Fruit fly (Drosophila melanogaster) whole organism, adult: ENCODE results near the gene CG1575.

Experiments
- CG11617 ChIP-seq: fragments of 200-800 bp; sonication (Bioruptor generic); optimal IDR thresholded peaks from 2 replicates; lab custom pipeline; 2017; ENCODE audit warnings: mild to moderate bottlenecking, missing biosample characterization, missing genetic modification reagents, missing genetic modification characterization
- CG12768 ChIP-seq: fragments of 200-800 bp; sonication (Bioruptor generic); optimal IDR thresholded peaks from 2 replicates; lab custom pipeline; 2017; ENCODE audit warnings: missing biosample characterization, missing genetic modification characterization, mild to moderate bottlenecking, moderate library complexity, missing genetic modification reagents
- CG14711 ChIP-seq: fragments of 200-800 bp; sonication (Bioruptor generic); optimal IDR thresholded peaks from 2 replicates; lab custom pipeline; 2018; ENCODE audit warnings: missing biosample characterization, mild to moderate bottlenecking, missing genetic modification characterization, moderate library complexity
- CG1620 ChIP-seq: fragments of 200-800 bp; sonication (Bioruptor generic); optimal IDR thresholded peaks from 2 replicates; lab custom pipeline; 2016; ENCODE audit warnings: missing biosample characterization, missing genetic modification characterization
- CG33017 ChIP-seq: fragments of 200-800 bp; sonication (Bioruptor generic); optimal IDR thresholded peaks from 2 replicates; lab custom pipeline; 2018; ENCODE audit warnings: missing biosample characterization, mild to moderate bottlenecking, missing genetic modification characterization, moderate library complexity
- CG5204 ChIP-seq: fragments of 200-800 bp; sonication (Bioruptor generic); optimal IDR thresholded peaks from 2 replicates; lab custom pipeline; 2016; ENCODE audit warnings: missing biosample characterization, missing genetic modification characterization
- CG7045 ChIP-seq: fragments of 200-800 bp; sonication (Bioruptor generic); optimal IDR thresholded peaks from 2 replicates; lab custom pipeline; 2017; ENCODE audit warnings: missing biosample characterization, mild to moderate bottlenecking, missing genetic modification characterization
- CG7101 ChIP-seq: fragments of 200-800 bp; sonication (Bioruptor generic); optimal IDR thresholded peaks from 2 replicates; lab custom pipeline; 2018; ENCODE audit warnings: missing biosample characterization, mild to moderate bottlenecking, missing genetic modification characterization, moderate library complexity
- Clk ChIP-seq: fragments of 200-800 bp; sonication (Bioruptor generic); optimal IDR thresholded peaks from 2 replicates; lab custom pipeline; 2017; ENCODE audit warnings: missing biosample characterization, missing genetic modification characterization
- Crg-1 ChIP-seq: fragments of 200-800 bp; sonication (Bioruptor generic); optimal IDR thresholded peaks from 2 replicates; lab custom pipeline; 2016; ENCODE audit warnings: missing biosample characterization, missing genetic modification characterization
- Hr96 ChIP-seq: fragments of 200-800 bp; sonication (Bioruptor generic); optimal IDR thresholded peaks from 2 replicates; lab custom pipeline; 2016; ENCODE audit warnings: missing biosample characterization, missing genetic modification characterization
- Mnt ChIP-seq: fragments of 200-800 bp; sonication (Bioruptor generic); optimal IDR thresholded peaks from 2 replicates; lab custom pipeline; 2016; ENCODE audit warnings: missing biosample characterization, mild to moderate bottlenecking, missing genetic modification characterization
- bab1 ChIP-seq: fragments of 200-800 bp; sonication (Bioruptor generic); optimal IDR thresholded peaks from 3 replicates; lab custom pipeline; 2019; ENCODE audit warnings: missing biosample characterization, mild to moderate bottlenecking, missing genetic modification characterization, moderate library complexity
- cic ChIP-seq: fragments of 200-800 bp; sonication (Bioruptor generic); optimal IDR thresholded peaks from 2 replicates; lab custom pipeline; 2017; ENCODE audit warnings: missing biosample characterization, mild to moderate bottlenecking, missing genetic modification characterization, moderate library complexity
- cnc ChIP-seq, 2 experiments: fragments of >200 bp; optimal IDR thresholded peaks; 2 replicates each; lab custom pipeline; 2017
- kay ChIP-seq: fragments of 200-800 bp; sonication (Bioruptor generic); peaks from one replicate; lab custom pipeline; 2016; ENCODE audit warnings: missing biosample characterization, missing genetic modification characterization, borderline replicate concordance
- ovo ChIP-seq: fragments of 200-800 bp; sonication (Bioruptor generic); optimal IDR thresholded peaks from 2 replicates; lab custom pipeline; 2016; ENCODE audit warnings: missing biosample characterization, missing genetic modification characterization
- pad ChIP-seq: fragments of 200-800 bp; sonication (Bioruptor generic); optimal IDR thresholded peaks from 3 replicates; lab custom pipeline; 2017; ENCODE audit warnings: missing biosample characterization, missing genetic modification characterization, mild to moderate bottlenecking, moderate library complexity, missing genetic modification reagents
- tj ChIP-seq: fragments of 200-800 bp; sonication (Bioruptor generic); optimal IDR thresholded peaks from 3 replicates; lab custom pipeline; 2017; ENCODE audit warnings: missing biosample characterization, mild to moderate bottlenecking, missing genetic modification characterization, moderate library complexity
- toe ChIP-seq: fragments of 200-800 bp; sonication (Bioruptor generic); optimal IDR thresholded peaks from 2 replicates; lab custom pipeline; 2016; ENCODE audit warnings: missing biosample characterization, missing genetic modification characterization

Gene CG1575

DNA sequence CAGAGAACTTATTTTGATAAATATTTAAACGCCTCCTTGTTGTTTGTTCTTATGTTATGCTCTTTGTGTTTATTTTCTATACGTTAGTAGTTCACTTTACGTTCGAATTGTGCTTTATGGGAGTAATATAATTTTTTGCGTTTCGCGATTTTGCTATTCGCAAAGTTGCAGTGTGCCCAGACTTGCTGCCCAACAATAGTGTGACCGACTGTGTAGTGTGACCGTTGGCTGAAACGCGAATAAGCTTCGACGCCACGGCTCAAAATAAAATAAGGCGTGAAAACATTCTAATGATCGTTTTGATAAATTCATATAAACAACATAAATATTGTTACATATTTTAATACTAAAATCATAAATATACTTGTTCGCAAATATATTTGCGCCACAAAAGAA, 25.3 kb downstream of the CG1575 start, which contains the start of gene Smox:
Smox (minus strand) TSS at position 213 of the 396 bp plus-strand sequence.
- no peak for TF ChIP-seq cic (GFP tag; lab: Kevin White, UChicago)
- TF ChIP-seq CG33017, result peak; percentile 18
- no peak for TF ChIP-seq bab1 (GFP tag; lab: Kevin White, UChicago)
- TF ChIP-seq pad, result no peak
- no peak for TF ChIP-seq ovo (GFP tag; lab: Kevin White, UChicago)
- peak; percentile 22 for TF ChIP-seq CG14711
- TF ChIP-seq Clk, result no peak

DNA sequence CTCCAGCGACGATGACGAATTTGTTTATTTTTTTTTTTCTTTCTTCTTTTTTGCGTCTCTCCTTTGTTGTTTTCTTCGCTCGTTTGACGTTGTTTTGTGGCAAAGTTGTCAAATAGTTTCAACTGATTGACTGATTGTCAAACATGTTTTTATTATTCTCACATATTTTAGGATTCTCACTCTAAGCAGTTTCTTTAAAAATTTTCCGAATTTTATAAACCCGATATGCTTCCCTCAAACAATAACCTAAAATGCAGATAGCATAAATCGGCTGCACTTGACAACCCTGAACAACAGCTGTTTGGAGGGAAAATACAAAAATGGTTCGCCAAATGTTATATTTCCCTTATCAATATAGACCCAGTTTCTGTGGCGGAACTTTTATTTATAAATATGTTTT, 26.7 kb downstream of the CG1575 start, which contains the start of gene CG17982:
CG17982 (minus strand) TSS at position 299 of the 400 bp plus-strand sequence.
- TF ChIP-seq CG33017 (peak; percentile 83), kay (no peak), cnc (optimal IDR thresholded peaks at IDR 0.05; lab: Kevin White, UChicago) (no peak), Hr96 (GFP tag; lab: Kevin White, UChicago) (no peak), CG1620 (GFP tag; lab: Kevin White, UChicago) (peak; percentile 93), CG11617 (peak; percentile 94), Crg-1 (GFP tag; lab: Kevin White, UChicago) (peak; percentile 85), Clk (peak; percentile 30), CG7101 (tag; lab: Kevin White, UChicago) (peak; percentile 95), Mnt (peak; percentile 90), CG7045 (GFP tag; lab: Kevin White, UChicago) (peak; percentile 78), ovo (GFP tag; lab: Kevin White, UChicago) (peak; percentile 67), CG12768 (peak; percentile 83), toe (GFP tag; lab: Kevin White, UChicago) (peak; percentile 87), pad (peak; percentile 80), bab1 (GFP tag; lab: Kevin White, UChicago) (peak; percentile 99), CG14711 (peak; percentile 100), cic (GFP tag; lab: Kevin White, UChicago) (peak; percentile 42), tj (GFP tag; lab: Kevin White, UChicago) (peak; percentile 81), CG5204 (GFP tag; lab: Kevin White, UChicago) (peak; percentile 82)

DNA sequence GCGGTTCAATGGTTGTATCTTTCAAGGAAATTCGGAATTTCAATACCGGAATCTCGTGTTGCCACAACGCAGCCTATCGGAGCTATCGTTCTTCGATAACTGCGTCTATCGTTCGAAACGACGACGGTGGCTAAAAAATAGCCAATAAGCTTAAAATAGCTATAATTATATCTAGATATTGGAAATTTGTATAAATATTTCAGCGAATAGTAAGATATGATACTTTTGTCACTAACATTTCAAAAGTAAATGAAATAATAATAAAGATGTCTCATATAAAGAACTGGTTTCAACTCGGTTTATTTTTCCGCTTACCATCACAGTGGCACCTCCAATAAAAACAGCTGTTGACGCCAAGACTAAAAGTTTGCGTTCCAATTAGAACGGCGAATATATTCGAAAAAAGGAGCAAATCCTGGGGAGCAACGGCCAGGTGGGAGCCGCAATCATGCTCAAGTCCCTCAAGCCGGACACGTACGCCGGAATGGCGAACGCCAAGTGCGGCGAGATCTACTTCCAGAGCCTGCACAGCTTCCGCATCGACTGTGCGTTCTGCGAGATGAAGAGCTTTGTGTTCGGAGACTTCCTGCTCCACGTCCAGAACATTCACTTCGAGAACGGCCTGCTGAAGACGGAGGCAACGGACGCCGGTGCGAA, 28.8 kb downstream of the CG1575 start, which contains the start of the genes alpha-PheRS and CG2129:
alpha-PheRS (minus strand) TSS at position 102 of the 657 bp plus-strand sequence.
CG2129 (plus strand) TSS at position 339 of the 657 bp plus-strand sequence.
- TF ChIP-seq CG7045 (GFP tag; lab: Kevin White, UChicago), result no peak
- TF ChIP-seq CG14711, result peak; percentile 66
- TF ChIP-seq Mnt, result peak; percentile 73
- peak; percentile 13 for TF ChIP-seq pad
- peak; percentile 22 for TF ChIP-seq Crg-1 (GFP tag; lab: Kevin White, UChicago)
- TF ChIP-seq CG1620 (GFP tag; lab: Kevin White, UChicago), result peak; percentile 44
- peak; percentile 57 for TF ChIP-seq CG11617
- TF ChIP-seq CG33017, result no peak
- peak; percentile 43 for TF ChIP-seq tj (GFP tag; lab: Kevin White, UChicago)
- peak; percentile 77 for TF ChIP-seq bab1 (GFP tag; lab: Kevin White, UChicago)
- TF ChIP-seq CG12768, result no peak
- TF ChIP-seq CG5204 (GFP tag; lab: Kevin White, UChicago), result no peak
- peak; percentile 61 for TF ChIP-seq CG7101 (tag; lab: Kevin White, UChicago)

DNA sequence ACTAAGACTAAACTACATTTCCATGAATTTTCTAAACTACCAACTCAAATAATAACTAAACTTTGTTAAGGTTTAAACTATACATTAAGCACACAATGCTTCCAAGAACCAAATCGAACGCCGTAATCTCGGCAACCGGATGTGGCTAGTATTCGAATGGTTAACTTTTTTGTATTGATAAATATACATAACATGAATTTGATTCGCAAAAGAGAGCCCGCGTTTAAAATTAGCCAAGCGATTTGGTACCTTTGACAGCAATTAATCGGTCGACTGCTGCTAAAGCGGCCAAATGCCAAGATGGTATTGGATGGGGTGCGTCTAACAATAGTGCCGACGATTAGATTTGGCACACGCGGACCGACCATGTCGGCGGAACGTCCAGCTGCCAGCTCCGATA, 30.8 kb downstream of the CG1575 start, which contains the start of gene CG15336:
CG15336 (plus strand) TSS at position 301 of the 400 bp plus-strand sequence.
- TF ChIP-seq kay, result no peak
- no peak for TF ChIP-seq CG14711
- no peak for TF ChIP-seq CG1620 (GFP tag; lab: Kevin White, UChicago)
- TF ChIP-seq CG5204 (GFP tag; lab: Kevin White, UChicago), result no peak
- TF ChIP-seq toe (GFP tag; lab: Kevin White, UChicago), result no peak
- TF ChIP-seq pad, result no peak
- no peak for TF ChIP-seq tj (GFP tag; lab: Kevin White, UChicago)
- TF ChIP-seq CG12768, result no peak
- TF ChIP-seq ovo (GFP tag; lab: Kevin White, UChicago), result no peak
- no peak for TF ChIP-seq CG7101 (tag; lab: Kevin White, UChicago)
- no peak for TF ChIP-seq cic (GFP tag; lab: Kevin White, UChicago)
- no peak for TF ChIP-seq Clk
- TF ChIP-seq Mnt, result no peak
- no peak for TF ChIP-seq CG7045 (GFP tag; lab: Kevin White, UChicago)
- TF ChIP-seq bab1 (GFP tag; lab: Kevin White, UChicago), result no peak
- TF ChIP-seq cnc (optimal IDR thresholded peaks at IDR 0.05; lab: Kevin White, UChicago), result no peak
- TF ChIP-seq CG33017, result no peak

DNA sequence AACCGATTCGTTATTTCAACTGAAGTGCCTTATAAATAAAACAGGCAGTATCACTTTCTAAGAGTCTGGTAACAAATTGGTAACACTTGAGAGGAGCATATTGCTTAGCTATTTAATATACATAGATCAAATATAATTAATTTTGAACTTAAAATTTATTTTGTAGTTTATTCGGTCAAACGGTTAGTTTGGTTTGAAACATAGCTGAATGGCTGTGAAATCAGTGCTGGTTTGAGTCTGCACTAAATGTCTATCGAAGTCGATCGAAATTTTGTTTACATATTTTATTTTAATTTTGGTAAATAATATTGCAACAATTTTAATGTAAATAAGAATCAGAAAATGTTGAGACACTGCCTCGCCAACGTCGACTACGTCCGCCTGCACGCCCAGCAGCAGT, 31.7 kb downstream of the CG1575 start, which contains the start of gene CG10959:
CG10959 (plus strand) TSS at position 228 of the 400 bp plus-strand sequence.
- TF ChIP-seq CG11617, result no peak
- no peak for TF ChIP-seq CG1620 (GFP tag; lab: Kevin White, UChicago)
- TF ChIP-seq bab1 (GFP tag; lab: Kevin White, UChicago), result no peak
- no peak for TF ChIP-seq CG33017
- no peak for TF ChIP-seq CG14711
- TF ChIP-seq CG12768, result no peak
- no peak for TF ChIP-seq kay
- TF ChIP-seq Clk, result no peak
- TF ChIP-seq Mnt, result no peak
- no peak for TF ChIP-seq Hr96 (GFP tag; lab: Kevin White, UChicago)
- TF ChIP-seq CG5204 (GFP tag; lab: Kevin White, UChicago), result no peak
- no peak for TF ChIP-seq Crg-1 (GFP tag; lab: Kevin White, UChicago)
- TF ChIP-seq CG7101 (tag; lab: Kevin White, UChicago), result no peak
- TF ChIP-seq CG7045 (GFP tag; lab: Kevin White, UChicago), result no peak
- TF ChIP-seq ovo (GFP tag; lab: Kevin White, UChicago), result no peak
- no peak for TF ChIP-seq tj (GFP tag; lab: Kevin White, UChicago)
- no peak for TF ChIP-seq cic (GFP tag; lab: Kevin White, UChicago)
- TF ChIP-seq pad, result no peak
- no peak for TF ChIP-seq toe (GFP tag; lab: Kevin White, UChicago)
- no peak for TF ChIP-seq cnc (optimal IDR thresholded peaks at IDR 0.05; lab: Kevin White, UChicago)
